Worm (Caenorhabditis elegans): ENCODE data around the gene clec-171.

Gene clec-171

ce11 chrIV:1461463-1461862 is 34.3 kb upstream of the clec-171 start:
- TF ChIP-seq elt-3 (tag; optimal IDR thresholded peaks at IDR 0.05) = no peak

- TF ChIP-seq tbx-8 (GFP tag; optimal IDR thresholded peaks at IDR 0.05) (no peak), M03D4.4 (tag; optimal IDR thresholded peaks at IDR 0.05) (no peak), nhr-76 (tag; optimal IDR thresholded peaks at IDR 0.05) (no peak), lsy-2 (tag; optimal IDR thresholded peaks at IDR 0.05) (no peak), ceh-83 (GFP tag; optimal IDR thresholded peaks at IDR 0.05) (no peak), bed-3 (GFP tag; optimal IDR thresholded peaks at IDR 0.05) (no peak)
These were observed 33.5 kb upstream of the clec-171 start, which contains the start of gene col-106 for ce11 chrIV:1460686-1461085. Gene col-106 (minus strand): TSS chrIV:1460786.

- TF ChIP-seq ceh-43 (GFP tag; optimal IDR thresholded peaks at IDR 0.05) = no peak
- no peak for TF ChIP-seq mab-5 (tag; optimal IDR thresholded peaks at IDR 0.05)
- no peak for TF ChIP-seq sem-2 (GFP tag; optimal IDR thresholded peaks at IDR 0.05)
- TF ChIP-seq pha-4 (tag; optimal IDR thresholded peaks at IDR 0.05) = no peak
- TF ChIP-seq ztf-11 (tag; optimal IDR thresholded peaks at IDR 0.05) = no peak
- no peak for TF ChIP-seq flh-1 (GFP tag; optimal IDR thresholded peaks at IDR 0.05)
- no peak for TF ChIP-seq sptf-1 (tag; optimal IDR thresholded peaks at IDR 0.05)
- no peak for TF ChIP-seq ceh-39 (tag; optimal IDR thresholded peaks at IDR 0.05)
- no peak for TF ChIP-seq blmp-1 (tag; optimal IDR thresholded peaks at IDR 0.05)
- TF ChIP-seq cnd-1 (tag; optimal IDR thresholded peaks at IDR 0.05) = no peak
- no peak for TF ChIP-seq nhr-2 (tag; optimal IDR thresholded peaks at IDR 0.05)
- no peak for TF ChIP-seq nhr-76 (tag; optimal IDR thresholded peaks at IDR 0.05)
- no peak for TF ChIP-seq hlh-1 (tag; optimal IDR thresholded peaks at IDR 0.05)
- no peak for TF ChIP-seq lin-32 (GFP tag; optimal IDR thresholded peaks at IDR 0.05)
These were observed 32.8 kb upstream of the clec-171 start for ce11 chrIV:1459826-1460489.

- no peak for TF ChIP-seq lin-32 (GFP tag; optimal IDR thresholded peaks at IDR 0.05)
- no peak for TF ChIP-seq cnd-1 (tag; optimal IDR thresholded peaks at IDR 0.05)
- TF ChIP-seq mls-2 (tag; optimal IDR thresholded peaks at IDR 0.05) = no peak
- no peak for TF ChIP-seq hlh-1 (tag; optimal IDR thresholded peaks at IDR 0.05)
- TF ChIP-seq M03D4.4 (tag; optimal IDR thresholded peaks at IDR 0.05) = no peak
- no peak for TF ChIP-seq lsy-2 (tag; optimal IDR thresholded peaks at IDR 0.05)
- TF ChIP-seq ces-1 (GFP tag; optimal IDR thresholded peaks at IDR 0.05) = no peak
- TF ChIP-seq elt-1 (tag; optimal IDR thresholded peaks at IDR 0.05; ENCODE audit: borderline replicate concordance, insufficient read depth) = no peak
- no peak for TF ChIP-seq sem-2 (GFP tag; optimal IDR thresholded peaks at IDR 0.05)
- no peak for TF ChIP-seq snpc-4 (tag; optimal IDR thresholded peaks at IDR 0.05)
- TF ChIP-seq ceh-43 (GFP tag; optimal IDR thresholded peaks at IDR 0.05) = no peak
- TF ChIP-seq ceh-39 (tag; optimal IDR thresholded peaks at IDR 0.05) = no peak
- TF ChIP-seq ztf-11 (tag; optimal IDR thresholded peaks at IDR 0.05) = no peak
- TF ChIP-seq mab-5 (tag; optimal IDR thresholded peaks at IDR 0.05) = no peak
- no peak for TF ChIP-seq nhr-2 (tag; optimal IDR thresholded peaks at IDR 0.05)
- TF ChIP-seq unc-120 (tag; optimal IDR thresholded peaks at IDR 0.05; ENCODE audit: poor library complexity, severe bottlenecking) = no peak
- no peak for TF ChIP-seq mep-1 (tag; optimal IDR thresholded peaks at IDR 0.05)
These were observed 32.2 kb upstream of the clec-171 start for ce11 chrIV:1459419-1459818.

- no peak for TF ChIP-seq lin-13 (tag; optimal IDR thresholded peaks at IDR 0.05)
- TF ChIP-seq zip-8 (tag; optimal IDR thresholded peaks at IDR 0.05) = no peak
- no peak for TF ChIP-seq nhr-2 (tag; optimal IDR thresholded peaks at IDR 0.05)
- no peak for TF ChIP-seq hlh-1 (tag; optimal IDR thresholded peaks at IDR 0.05)
These were observed 31.0 kb upstream of the clec-171 start for ce11 chrIV:1458192-1458591.

ce11 chrIV:1456775-1457174 is 29.6 kb upstream of the clec-171 start, which contains the start of gene nadk-1:
Gene nadk-1 (plus strand): TSS chrIV:1457075.
- TF ChIP-seq bed-3 (GFP tag; optimal IDR thresholded peaks at IDR 0.05) (no peak), cnd-1 (tag; optimal IDR thresholded peaks at IDR 0.05) (no peak), lin-13 (tag; optimal IDR thresholded peaks at IDR 0.05) (no peak), sem-2 (GFP tag; optimal IDR thresholded peaks at IDR 0.05) (no peak), nhr-76 (tag; optimal IDR thresholded peaks at IDR 0.05) (no peak), elt-3 (tag; optimal IDR thresholded peaks at IDR 0.05) (no peak), tbx-8 (GFP tag; optimal IDR thresholded peaks at IDR 0.05) (no peak), nhr-237 (tag; optimal IDR thresholded peaks at IDR 0.05) (no peak), lin-32 (GFP tag; optimal IDR thresholded peaks at IDR 0.05) (no peak), ces-1 (GFP tag; optimal IDR thresholded peaks at IDR 0.05) (no peak), sptf-1 (tag; optimal IDR thresholded peaks at IDR 0.05) (no peak), mab-5 (tag; optimal IDR thresholded peaks at IDR 0.05) (no peak), zip-8 (tag; optimal IDR thresholded peaks at IDR 0.05) (no peak), unc-62 (GFP tag; optimal IDR thresholded peaks at IDR 0.05) (no peak)
